Worm (Caenorhabditis elegans): ENCODE results near the gene nuo-1.

ce11 chrII:11105981-11106711, 8.5 kb downstream of the nuo-1 start, which contains the start of gene nasp-1:
- TF ChIP-seq elt-3 (tag; optimal IDR thresholded peaks at IDR 0.05): no peak
- TF ChIP-seq ztf-11 (tag; optimal IDR thresholded peaks at IDR 0.05): no peak
- TF ChIP-seq nhr-11 (tag; optimal IDR thresholded peaks at IDR 0.05): no peak
- no peak for TF ChIP-seq R02D3.7 (tag; optimal IDR thresholded peaks at IDR 0.05)
- TF ChIP-seq lin-13 (GFP tag; optimal IDR thresholded peaks at IDR 0.05): no peak
- no peak for TF ChIP-seq ztf-1 (GFP tag; conservative IDR thresholded peaks at IDR 0.05)
- no peak for TF ChIP-seq elt-1 (tag; optimal IDR thresholded peaks at IDR 0.05)
- TF ChIP-seq nhr-237 (tag; optimal IDR thresholded peaks at IDR 0.05): no peak
- TF ChIP-seq F13H6.1 (tag; optimal IDR thresholded peaks at IDR 0.05): no peak
- TF ChIP-seq ZK546.5 (tag; optimal IDR thresholded peaks at IDR 0.05): no peak
- no peak for TF ChIP-seq lin-11 (tag; optimal IDR thresholded peaks at IDR 0.05)
- no peak for TF ChIP-seq nhr-12 (tag; optimal IDR thresholded peaks at IDR 0.05)
- TF ChIP-seq nhr-23 (tag; optimal IDR thresholded peaks at IDR 0.05): no peak
- no peak for TF ChIP-seq C34F6.9 (tag; optimal IDR thresholded peaks at IDR 0.05)
